Worm (Caenorhabditis elegans) whole organism, L2 larva: Measurements from ENCODE around the gene C28C12.12.

ENCODE experiments used
- Y55F3AM.14 ChIP-seq: fragments of 200-800 bp; sonication (Bioruptor generic); optimal IDR thresholded peaks from 2 replicates; lab custom pipeline; 2018; ENCODE audit warnings: mild to moderate bottlenecking, missing genetic modification characterization, missing compliant biosample characterization
- ama-1 ChIP-seq: fragments of 150-350 bp; optimal IDR thresholded peaks from 2 replicates; lab custom pipeline; 2018; ENCODE audit warnings: inconsistent platforms
- egl-27 ChIP-seq: sonication (generic microtip); optimal IDR thresholded peaks from 3 replicates; lab custom pipeline; 2017; ENCODE audit warnings: missing biosample characterization, missing genetic modification reagents, missing genetic modification characterization
- elt-1 ChIP-seq: fragments of 150-350 bp; optimal IDR thresholded peaks from 2 replicates; lab custom pipeline; 2014; ENCODE audit warnings: missing biosample characterization, missing genetic modification characterization
- fos-1 ChIP-seq: fragments of 150-350 bp; optimal IDR thresholded peaks from 2 replicates; lab custom pipeline; 2014; ENCODE audit warnings: missing biosample characterization, missing genetic modification characterization
- nhr-11 ChIP-seq: fragments of 150-350 bp; optimal IDR thresholded peaks from 2 replicates; lab custom pipeline; 2014; ENCODE audit warnings: missing biosample characterization, missing genetic modification characterization
- nhr-12 ChIP-seq: fragments of 150-350 bp; optimal IDR thresholded peaks from 2 replicates; lab custom pipeline; 2014; ENCODE audit warnings: missing biosample characterization, missing genetic modification characterization
- peb-1 ChIP-seq: fragments of 150-350 bp; optimal IDR thresholded peaks from 2 replicates; lab custom pipeline; 2014; ENCODE audit warnings: missing biosample characterization, missing genetic modification characterization
- sem-4 ChIP-seq: fragments of 150-350 bp; optimal IDR thresholded peaks from 2 replicates; lab custom pipeline; 2014; ENCODE audit warnings: missing biosample characterization, missing genetic modification reagents, missing genetic modification characterization
- sma-3 ChIP-seq: sonication (generic microtip); optimal IDR thresholded peaks from 2 replicates; lab custom pipeline; 2016; ENCODE audit warnings: missing genetic modification reagents, missing genetic modification characterization, missing compliant biosample characterization
- unc-62 ChIP-seq: fragments of 150-350 bp; optimal IDR thresholded peaks from 2 replicates; lab custom pipeline; 2014; ENCODE audit warnings: missing biosample characterization, missing genetic modification reagents, missing genetic modification characterization
- zag-1 ChIP-seq: fragments of 150-350 bp; optimal IDR thresholded peaks from 2 replicates; lab custom pipeline; 2014; ENCODE audit warnings: missing biosample characterization, missing genetic modification characterization

ce11 chrIV:8453178-8453577 is 43.0 kb downstream of the C28C12.12 start:
- TF ChIP-seq sem-4 (tag; lab: Kevin White, UChicago) (no peak), egl-27 (tag; lab: Kevin White, UChicago) (no peak), unc-62 (GFP tag; lab: Kevin White, UChicago) (no peak), ama-1 (lab: Kevin White, UChicago) (no peak), peb-1 (tag; lab: Kevin White, UChicago) (no peak), Y55F3AM.14 (GFP tag; lab: Kevin White, UChicago) (no peak), zag-1 (tag; lab: Kevin White, UChicago) (no peak), sma-3 (GFP tag; lab: Kevin White, UChicago) (no peak), nhr-11 (tag; lab: Kevin White, UChicago) (no peak), nhr-12 (no peak), elt-1 (tag; lab: Kevin White, UChicago) (no peak), fos-1 (peak; percentile 65)
